Worm (Caenorhabditis elegans) whole organism, young adult: ENCODE data around the gene F13E6.2.

Source experiments
- B0035.1 ChIP-seq: sonication (generic microtip); optimal IDR thresholded peaks from 2 replicates; lab custom pipeline; 2016; ENCODE audit warnings: missing genetic modification characterization, mild to moderate bottlenecking, missing compliant biosample characterization, missing genotype, missing genetic modification reagents
- B0336.3 ChIP-seq: fragments of 200-800 bp; sonication (Bioruptor generic); IDR thresholded peaks from 2 replicates; pipeline ENCODE4 v1.3.6; 2022; ENCODE audit warnings: missing genetic modification characterization, missing compliant biosample characterization
- C17E4.6 ChIP-seq: fragments of 200-800 bp; sonication (Bioruptor generic); IDR thresholded peaks from 2 replicates; pipeline ENCODE4 v1.3.6; 2022; ENCODE audit warnings: missing genetic modification reagents, missing genetic modification characterization, missing compliant biosample characterization
- F22D6.2 ChIP-seq: sonication (generic microtip); optimal IDR thresholded peaks from 2 replicates; lab custom pipeline; 2016; ENCODE audit warnings: mild to moderate bottlenecking, missing genetic modification characterization, missing compliant biosample characterization
- F52B5.7 ChIP-seq: sonication (generic microtip); optimal IDR thresholded peaks from 2 replicates; lab custom pipeline; 2016; ENCODE audit warnings: mild to moderate bottlenecking, missing genetic modification characterization, missing compliant biosample characterization
- F55B11.4 ChIP-seq: sonication (generic microtip); optimal IDR thresholded peaks from 2 replicates; lab custom pipeline; 2016; ENCODE audit warnings: missing compliant biosample characterization, missing genetic modification characterization, borderline replicate concordance; ENCODE audit not compliant: insufficient read depth
- K12H6.12 ChIP-seq: fragments of 200-800 bp; sonication (Bioruptor generic); optimal IDR thresholded peaks from 2 replicates; lab custom pipeline; 2018; ENCODE audit warnings: mild to moderate bottlenecking, missing genetic modification characterization, missing compliant biosample characterization
- T07F8.4 ChIP-seq: sonication (generic microtip); optimal IDR thresholded peaks from 2 replicates; lab custom pipeline; 2016; ENCODE audit warnings: mild to moderate bottlenecking, missing genetic modification characterization, moderate library complexity, missing compliant biosample characterization
- Y53F4B.3 ChIP-seq: fragments of 200-800 bp; sonication (Bioruptor generic); IDR thresholded peaks from 2 replicates; pipeline ENCODE4 v1.3.6; 2022; ENCODE audit warnings: missing genetic modification reagents, missing genetic modification characterization, missing compliant biosample characterization
- Y67H2A.10 ChIP-seq: fragments of 200-800 bp; sonication (Bioruptor generic); conservative IDR thresholded peaks from 2 replicates; pipeline ENCODE4 v1.3.6; 2022; ENCODE audit warnings: missing genetic modification reagents, missing genetic modification characterization, missing compliant biosample characterization
- ZK185.1 ChIP-seq: sonication (generic microtip); optimal IDR thresholded peaks from 2 replicates; lab custom pipeline; 2016; ENCODE audit warnings: mild to moderate bottlenecking, missing genetic modification characterization, missing compliant biosample characterization; ENCODE audit not compliant: poor library complexity, severe bottlenecking
- akir-1 ChIP-seq: fragments of 200-800 bp; sonication (Bioruptor generic); optimal IDR thresholded peaks from 2 replicates; lab custom pipeline; 2018; ENCODE audit warnings: mild to moderate bottlenecking, missing genetic modification characterization, moderate library complexity, missing compliant biosample characterization
- ama-1 ChIP-seq, 3 experiments: fragments of 150-350 bp in 1 of 3; sonication (generic microtip) in 2 of 3; optimal IDR thresholded peaks; 2 replicates each; lab custom pipeline; 2014 to 2018; ENCODE audit warnings: missing biosample characterization in 2 of 3, missing genetic modification characterization in 2 of 3, missing genetic modification reagents in 2 of 3
- aptf-3 ChIP-seq: fragments of 200-800 bp; sonication (Bioruptor generic); IDR thresholded peaks from 2 replicates; pipeline ENCODE4 v1.3.6; 2022; ENCODE audit warnings: missing genetic modification characterization, missing compliant biosample characterization
- atf-7 ChIP-seq: sonication (generic microtip); optimal IDR thresholded peaks from 2 replicates; lab custom pipeline; 2017; ENCODE audit warnings: mild to moderate bottlenecking, missing genetic modification characterization, missing compliant biosample characterization
- attf-3 ChIP-seq: fragments of 200-800 bp; sonication (Bioruptor generic); conservative IDR thresholded peaks from 2 replicates; pipeline ENCODE4 v1.3.6; 2022; ENCODE audit warnings: missing genetic modification reagents, missing genetic modification characterization, missing compliant biosample characterization
- ccch-3 ChIP-seq: fragments of 200-800 bp; sonication (Bioruptor generic); optimal IDR thresholded peaks from 2 replicates; lab custom pipeline; 2018; ENCODE audit warnings: mild to moderate bottlenecking, missing genetic modification characterization, missing compliant biosample characterization
- cebp-1 ChIP-seq, 2 experiments: fragments of 200-800 bp in 1 of 2; sonication (Bioruptor generic) in 1 of 2; sonication (generic microtip) in 1 of 2; IDR thresholded peaks in 1 of 2; optimal IDR thresholded peaks in 1 of 2; 2 replicates each; pipeline versions ENCODE4 v1.3.6 to Lab custom; 2017 to 2022; ENCODE audit warnings: missing compliant biosample characterization in 2 of 2, missing genetic modification characterization in 2 of 2, mild to moderate bottlenecking in 1 of 2, missing genetic modification reagents in 1 of 2, moderate library complexity in 1 of 2
- ceh-40 ChIP-seq: fragments of 200-800 bp; sonication (Bioruptor generic); IDR thresholded peaks from 2 replicates; pipeline ENCODE4 v1.3.6; 2022; ENCODE audit warnings: missing genetic modification characterization, missing compliant biosample characterization
- ceh-91 ChIP-seq: fragments of 200-800 bp; sonication (Bioruptor generic); IDR thresholded peaks from 2 replicates; pipeline ENCODE4 v1.3.6; 2022; ENCODE audit warnings: missing genetic modification reagents, missing genetic modification characterization, missing compliant biosample characterization
- dox-1 ChIP-seq: fragments of 200-800 bp; sonication (Bioruptor generic); IDR thresholded peaks from 2 replicates; pipeline ENCODE4 v1.3.6; 2022; ENCODE audit warnings: missing genetic modification reagents, missing genetic modification characterization, missing compliant biosample characterization
- hlh-26 ChIP-seq: fragments of 200-800 bp; sonication (Bioruptor generic); conservative IDR thresholded peaks from 2 replicates; pipeline ENCODE4 v1.3.6; 2022; ENCODE audit warnings: missing genetic modification reagents, missing genetic modification characterization, missing compliant biosample characterization
- hmg-1.2 ChIP-seq: fragments of 200-800 bp; sonication (Bioruptor generic); IDR thresholded peaks from 2 replicates; pipeline ENCODE4 v1.3.6; 2022; ENCODE audit warnings: missing genetic modification reagents, missing genetic modification characterization, missing compliant biosample characterization
- hrde-1 ChIP-seq: sonication (generic microtip); optimal IDR thresholded peaks from 2 replicates; lab custom pipeline; 2016; ENCODE audit warnings: missing genetic modification characterization, mild to moderate bottlenecking, missing compliant biosample characterization, moderate library complexity, missing genotype, missing genetic modification reagents, borderline replicate concordance
- lag-1 ChIP-seq: fragments of 200-800 bp; sonication (Bioruptor generic); IDR thresholded peaks from 2 replicates; pipeline ENCODE4 v1.3.6; 2022; ENCODE audit warnings: missing genetic modification reagents, missing genetic modification characterization, missing compliant biosample characterization
- lin-40 ChIP-seq: sonication (generic microtip); optimal IDR thresholded peaks from 2 replicates; lab custom pipeline; 2016; ENCODE audit warnings: missing genetic modification characterization, mild to moderate bottlenecking, missing compliant biosample characterization, missing genotype, missing genetic modification reagents
- madf-10 ChIP-seq: sonication (generic microtip); optimal IDR thresholded peaks from 2 replicates; lab custom pipeline; 2016; ENCODE audit warnings: mild to moderate bottlenecking, missing genetic modification characterization, missing compliant biosample characterization
- madf-3 ChIP-seq: fragments of 200-800 bp; sonication (Bioruptor generic); IDR thresholded peaks from 2 replicates; pipeline ENCODE4 v1.3.6; 2022; ENCODE audit warnings: missing genetic modification reagents, missing genetic modification characterization, missing compliant biosample characterization
- madf-6 ChIP-seq: fragments of 200-800 bp; sonication (Bioruptor generic); IDR thresholded peaks from 2 replicates; pipeline ENCODE4 v1.3.6; 2022; ENCODE audit warnings: missing genetic modification reagents, missing genetic modification characterization, missing compliant biosample characterization
- mxl-1 ChIP-seq: sonication (generic microtip); optimal IDR thresholded peaks from 2 replicates; lab custom pipeline; 2016; ENCODE audit warnings: missing genetic modification characterization, missing compliant biosample characterization
- nhr-80 ChIP-seq: sonication (generic microtip); optimal IDR thresholded peaks from 2 replicates; lab custom pipeline; 2016; ENCODE audit warnings: missing genetic modification characterization, missing compliant biosample characterization
- pha-4 ChIP-seq: fragments of 150-350 bp; sonication (generic microtip); optimal IDR thresholded peaks from 2 replicates; lab custom pipeline; 2014; ENCODE audit warnings: missing biosample characterization, missing genetic modification reagents, missing genetic modification characterization
- sea-2 ChIP-seq: fragments of 200-800 bp; sonication (Bioruptor generic); IDR thresholded peaks from 2 replicates; pipeline ENCODE4 v1.3.6; 2022; ENCODE audit warnings: missing genetic modification characterization, missing compliant biosample characterization
- snpc-1.3 ChIP-seq: sonication (generic microtip); optimal IDR thresholded peaks from 2 replicates; lab custom pipeline; 2017; ENCODE audit warnings: missing genetic modification characterization, mild to moderate bottlenecking, missing compliant biosample characterization, antibody characterized with exemption, moderate library complexity, missing genotype, missing genetic modification reagents; ENCODE audit not compliant: insufficient read depth
- snpc-4 ChIP-seq, 5 experiments: fragments of 150-350 bp in 1 of 5; sonication (generic microtip) in 4 of 5; optimal IDR thresholded peaks; 2 replicates each; lab custom pipeline; 2014 to 2018; ENCODE audit warnings: missing genetic modification characterization in 5 of 5, missing biosample characterization in 3 of 5, antibody characterized with exemption in 2 of 5, mild to moderate bottlenecking in 2 of 5, missing compliant biosample characterization in 2 of 5, missing genotype in 2 of 5, moderate library complexity in 2 of 5, missing genetic modification reagents in 1 of 5
- somi-1 ChIP-seq: fragments of 200-800 bp; sonication (Bioruptor generic); optimal IDR thresholded peaks from 2 replicates; lab custom pipeline; 2018; ENCODE audit warnings: mild to moderate bottlenecking, missing genetic modification characterization, missing compliant biosample characterization
- unc-130 ChIP-seq: sonication (generic microtip); optimal IDR thresholded peaks from 2 replicates; lab custom pipeline; 2016; ENCODE audit warnings: missing genetic modification reagents, missing genetic modification characterization, missing compliant biosample characterization
- unc-62 ChIP-seq: fragments of 150-350 bp; optimal IDR thresholded peaks from 2 replicates; lab custom pipeline; 2014; ENCODE audit warnings: missing biosample characterization, missing genetic modification reagents, missing genetic modification characterization
- zfh-2 ChIP-seq: fragments of 200-800 bp; sonication (Bioruptor generic); conservative IDR thresholded peaks from 2 replicates; pipeline ENCODE4 v1.3.6; 2022; ENCODE audit warnings: missing genetic modification reagents, missing genetic modification characterization, missing compliant biosample characterization
- ztf-28 ChIP-seq: fragments of 200-800 bp; sonication (Bioruptor generic); IDR thresholded peaks from 2 replicates; pipeline ENCODE4 v1.3.6; 2022; ENCODE audit warnings: missing genetic modification reagents, missing genetic modification characterization, missing compliant biosample characterization

F13E6.2 gene

DNA sequence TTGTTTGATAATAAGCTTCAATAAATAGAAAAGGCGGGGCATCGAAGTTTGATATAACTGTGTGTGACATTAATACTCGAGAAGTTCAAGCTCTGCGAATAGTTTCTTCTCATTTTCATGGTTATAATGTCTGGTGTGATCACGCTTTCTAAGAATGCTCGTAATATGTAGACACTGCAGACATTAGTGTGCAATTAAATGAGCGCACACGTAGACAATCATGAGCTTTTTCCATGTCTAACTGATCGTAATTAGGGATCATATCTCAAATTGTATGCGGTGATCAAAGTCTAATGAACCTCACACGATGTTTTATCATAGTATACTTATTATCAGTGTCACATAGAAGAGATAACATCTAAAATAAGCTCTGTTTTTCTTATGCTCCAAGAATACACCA lies 24.0 kb downstream of the F13E6.2 start (continued):
- no peak for TF ChIP-seq snpc-1.3 (tag; lab: Kevin White, UChicago)
- no peak for TF ChIP-seq F52B5.7 (tag; lab: Kevin White, UChicago)
- TF ChIP-seq pha-4 (tag; lab: Kevin White, UChicago), result no peak
- TF ChIP-seq attf-3, result no peak
- no peak for TF ChIP-seq madf-3
- no peak for TF ChIP-seq unc-62
- no peak for TF ChIP-seq nhr-80 (tag; lab: Kevin White, UChicago)
- TF ChIP-seq, all 124 proteins: peak for 0

DNA sequence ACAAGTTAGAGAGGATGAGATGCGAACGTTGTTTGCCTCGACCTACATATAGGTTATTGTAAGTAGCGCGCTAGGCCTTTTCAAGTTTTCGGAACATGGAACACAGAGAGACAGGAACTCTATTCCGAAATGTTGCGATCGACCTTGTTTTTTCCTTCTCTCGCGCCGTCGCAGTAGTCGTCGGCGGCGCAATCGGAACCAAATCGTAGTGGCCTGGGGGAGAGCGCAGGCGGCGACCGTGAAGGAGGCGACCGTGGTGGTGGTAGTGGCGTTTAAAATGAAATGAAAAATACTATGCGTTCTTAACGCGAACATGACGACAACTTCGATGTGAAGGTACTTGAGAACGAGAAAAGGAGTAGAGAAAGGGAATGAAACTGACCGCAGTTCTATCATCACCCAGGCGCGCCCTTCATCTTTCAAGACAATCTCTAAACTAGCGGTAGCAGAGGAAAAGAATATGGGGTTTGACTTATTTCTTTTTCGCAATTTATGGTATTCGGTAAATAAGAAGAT lies 26.5 kb downstream of the F13E6.2 start:
- TF ChIP-seq ceh-40 (GFP tag; lab: Robert Waterston, UW) (no peak), sea-2 (0 out of 2 replicates have a peak, but pooled peaks have one; percentile 36), zfh-2 (peak; percentile 68), lag-1 (GFP tag; lab: Robert Waterston, UW) (0 out of 2 replicates have a peak, but pooled peaks have one; percentile 42), madf-6 (GFP tag; lab: Robert Waterston, UW) (no peak), T07F8.4 (no peak)

DNA sequence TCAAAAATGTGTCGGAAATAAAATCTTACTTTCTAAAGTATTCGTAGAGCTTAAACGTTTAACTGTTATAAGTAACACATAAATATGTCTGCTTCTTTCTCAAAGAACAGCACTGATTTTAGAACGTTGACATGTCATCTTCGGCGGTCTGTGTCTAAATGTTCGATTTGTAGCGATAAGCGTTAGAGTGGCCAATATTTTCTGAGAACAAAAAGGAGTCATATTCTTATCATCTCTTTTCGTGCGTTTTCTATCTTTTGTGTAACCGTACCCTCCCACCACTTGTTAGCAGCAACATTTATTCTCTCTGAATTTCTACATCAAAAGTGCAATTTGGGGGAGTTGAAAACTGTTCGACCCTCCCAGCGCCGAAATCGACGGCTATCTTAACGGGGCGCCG lies 29.0 kb downstream of the F13E6.2 start:
- TF ChIP-seq ZK185.1 (tag; lab: Kevin White, UChicago) (no peak), nhr-80 (tag; lab: Kevin White, UChicago) (peak; percentile 53)

DNA sequence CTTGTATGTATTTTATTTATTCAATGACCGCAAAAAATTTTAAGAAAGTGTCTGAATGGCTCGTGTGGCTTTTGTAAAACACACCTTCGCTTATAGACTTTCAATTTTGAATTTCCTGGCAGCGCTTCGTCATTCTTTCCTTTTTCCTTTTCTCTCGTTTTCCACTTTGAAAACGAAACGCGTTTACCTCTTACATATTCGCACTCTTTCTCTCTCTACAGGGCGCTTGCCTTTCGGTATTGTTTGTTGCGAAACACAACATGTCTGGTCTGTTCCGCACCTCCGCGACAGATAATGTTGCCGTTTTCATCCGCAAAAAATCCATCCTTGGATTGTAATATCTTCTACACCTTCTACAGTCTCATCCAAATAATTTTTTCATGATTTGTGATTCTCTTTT lies 33.5 kb downstream of the F13E6.2 start:
- TF ChIP-seq cebp-1 (GFP tag; IDR thresholded peaks at IDR 0.05; lab: Robert Waterston, UW) (peak; percentile 56; the same call in 1 of the 2 replicates), cebp-1 (tag; optimal IDR thresholded peaks at IDR 0.05; lab: Kevin White, UChicago) (peak; percentile 83), ceh-91 (no peak), ccch-3 (no peak)

DNA sequence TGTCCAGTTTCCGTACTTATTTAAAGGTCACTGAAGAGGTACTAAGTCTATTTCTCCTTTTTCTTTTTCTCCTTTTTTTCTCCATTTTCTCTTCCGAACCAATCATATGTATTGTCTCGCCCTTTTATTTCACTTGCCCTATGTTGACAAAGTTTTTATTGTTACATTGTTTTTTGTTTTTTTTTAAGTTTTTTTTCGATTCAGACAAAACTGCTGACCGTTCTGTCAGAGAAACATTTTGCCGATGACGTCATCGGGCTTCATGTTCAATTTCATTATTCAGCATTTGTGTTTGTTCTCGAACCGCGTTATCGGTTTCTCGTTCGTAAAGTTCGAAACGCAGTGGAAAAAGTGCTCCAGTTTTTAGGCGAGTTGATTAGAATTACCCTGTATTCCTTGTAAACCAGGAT lies 34.7 kb downstream of the F13E6.2 start:
- no peak for TF ChIP-seq unc-130
- TF ChIP-seq C17E4.6 (GFP tag; lab: Robert Waterston, UW), result no peak
- no peak for TF ChIP-seq ama-1 (optimal IDR thresholded peaks at IDR 0.05; lab: Kevin White, UChicago)
- TF ChIP-seq ama-1 (GFP tag; optimal IDR thresholded peaks at IDR 0.05; lab: Kevin White, UChicago), result no peak
- TF ChIP-seq Y53F4B.3 (GFP tag; lab: Robert Waterston, UW), result no peak
- no peak for TF ChIP-seq akir-1 (GFP tag; lab: Kevin White, UChicago)
- no peak for TF ChIP-seq aptf-3 (GFP tag; lab: Robert Waterston, UW)
- no peak for TF ChIP-seq K12H6.12 (tag; lab: Kevin White, UChicago)
- no peak for TF ChIP-seq hrde-1 (tag; lab: Kevin White, UChicago)
- TF ChIP-seq snpc-4 (GFP tag; optimal IDR thresholded peaks at IDR 0.05; lab: Kevin White, UChicago), result no peak
- peak in 1 of 4 experiments; percentile 19 for TF ChIP-seq snpc-4 (tag; optimal IDR thresholded peaks at IDR 0.05; lab: Kevin White, UChicago)
- TF ChIP-seq B0035.1 (tag; lab: Kevin White, UChicago), result no peak
- TF ChIP-seq somi-1, result peak; percentile 41
- no peak for TF ChIP-seq mxl-1
- no peak for TF ChIP-seq B0336.3
- TF ChIP-seq atf-7, result peak; percentile 89
- no peak for TF ChIP-seq hlh-26
- TF ChIP-seq ztf-28 (GFP tag; lab: Robert Waterston, UW), result no peak
- TF ChIP-seq cebp-1 (GFP tag; IDR thresholded peaks at IDR 0.05; lab: Robert Waterston, UW), result no peak
- TF ChIP-seq cebp-1 (tag; optimal IDR thresholded peaks at IDR 0.05; lab: Kevin White, UChicago), result peak; percentile 43
- no peak for TF ChIP-seq hmg-1.2 (GFP tag; lab: Robert Waterston, UW)
- no peak for TF ChIP-seq F55B11.4 (tag; lab: Kevin White, UChicago)
- no peak for TF ChIP-seq F22D6.2
- TF ChIP-seq lin-40 (tag; lab: Kevin White, UChicago), result peak; percentile 63
- no peak for TF ChIP-seq madf-10 (tag; lab: Kevin White, UChicago)
- no peak for TF ChIP-seq Y67H2A.10
- 0 out of 2 replicates have a peak, but pooled peaks have one; percentile 40 for TF ChIP-seq dox-1 (GFP tag; lab: Robert Waterston, UW)
- no peak for TF ChIP-seq ZK185.1 (tag; lab: Kevin White, UChicago)
